Worm (Caenorhabditis elegans) whole organism, L1 larva: ENCODE measurements around the gene mam-2.

Experiments
- ama-1 ChIP-seq: fragments of 150-350 bp; optimal IDR thresholded peaks from 2 replicates; lab custom pipeline; 2014
- efl-3 ChIP-seq: fragments of 200-800 bp; sonication (Bioruptor generic); optimal IDR thresholded peaks from 2 replicates; lab custom pipeline; 2018; ENCODE audit warnings: mild to moderate bottlenecking, missing genetic modification characterization, missing compliant biosample characterization
- pag-3 ChIP-seq: sonication (generic microtip); optimal IDR thresholded peaks from 2 replicates; lab custom pipeline; 2017; ENCODE audit warnings: missing genetic modification characterization, mild to moderate bottlenecking, missing compliant biosample characterization, antibody characterized with exemption, borderline replicate concordance; ENCODE audit not compliant: insufficient read depth
- sptf-1 ChIP-seq: fragments of 150-350 bp; optimal IDR thresholded peaks from 2 replicates; lab custom pipeline; 2014; ENCODE audit warnings: missing biosample characterization, missing genetic modification characterization
- unc-30 ChIP-seq: sonication (generic microtip); optimal IDR thresholded peaks from 2 replicates; lab custom pipeline; 2017; ENCODE audit warnings: missing biosample characterization, missing genetic modification characterization

- no peak for TF ChIP-seq pag-3 (tag; lab: Kevin White, UChicago)
- no peak for TF ChIP-seq ama-1
- no peak for TF ChIP-seq efl-3 (GFP tag; lab: Kevin White, UChicago)
- TF ChIP-seq unc-30 = no peak
- TF ChIP-seq sptf-1 (tag; lab: Kevin White, UChicago) = no peak
Observed at ce11 chrIV:9944279-9944678, 38.7 kb upstream of the mam-2 start.
